Worm (Caenorhabditis elegans) whole organism, L4 larva: ENCODE data around the gene M02D8.5.

Experiments
- F10B5.3 ChIP-seq: sonication (generic microtip); optimal IDR thresholded peaks from 2 replicates; lab custom pipeline; 2016; ENCODE audit warnings: mild to moderate bottlenecking, missing genetic modification characterization, missing compliant biosample characterization
- F26F4.8 ChIP-seq: fragments of 200-800 bp; sonication (Bioruptor generic); conservative IDR thresholded peaks from 2 replicates; pipeline ENCODE4 v1.3.6; 2022; ENCODE audit warnings: missing genetic modification characterization, missing compliant biosample characterization
- F37D6.2 ChIP-seq: sonication (generic microtip); optimal IDR thresholded peaks from 2 replicates; lab custom pipeline; 2016; ENCODE audit warnings: mild to moderate bottlenecking, missing genetic modification characterization, missing compliant biosample characterization
- F44E2.7 ChIP-seq: fragments of 200-800 bp; sonication (Bioruptor generic); IDR thresholded peaks from 2 replicates; pipeline ENCODE4 v2.1.2; 2022; ENCODE audit warnings: missing genetic modification characterization, missing compliant biosample characterization
- F49E8.2 ChIP-seq: sonication (generic microtip); optimal IDR thresholded peaks from 2 replicates; lab custom pipeline; 2016; ENCODE audit warnings: missing compliant biosample characterization, mild to moderate bottlenecking, missing genetic modification characterization, borderline replicate concordance
- R02D3.7 ChIP-seq: fragments of 150-350 bp; sonication (generic microtip); optimal IDR thresholded peaks from 3 replicates; lab custom pipeline; 2014; ENCODE audit warnings: missing biosample characterization, missing genetic modification characterization
- T20F7.1 ChIP-seq: fragments of 200-800 bp; sonication (Bioruptor generic); optimal IDR thresholded peaks from 2 replicates; lab custom pipeline; 2018; ENCODE audit warnings: mild to moderate bottlenecking, missing genetic modification characterization, missing compliant biosample characterization
- Y105C5A.15 ChIP-seq: fragments of 200-800 bp; sonication (Bioruptor generic); IDR thresholded peaks from 2 replicates; pipeline ENCODE4 v1.3.6; 2022; ENCODE audit warnings: missing genetic modification characterization, missing compliant biosample characterization
- Y48G9A.11 ChIP-seq: fragments of 200-800 bp; sonication (Bioruptor generic); IDR thresholded peaks from 2 replicates; pipeline ENCODE4 v1.3.6; 2022; ENCODE audit warnings: missing genetic modification reagents, missing genetic modification characterization, missing compliant biosample characterization
- Y75B8A.6 ChIP-seq: fragments of 200-800 bp; sonication (Bioruptor generic); IDR thresholded peaks from 2 replicates; pipeline ENCODE4 v1.3.6; 2022; ENCODE audit warnings: missing genetic modification reagents, missing genetic modification characterization, missing compliant biosample characterization
- ama-1 ChIP-seq: fragments of 150-350 bp; optimal IDR thresholded peaks from 2 replicates; lab custom pipeline; 2014; ENCODE audit warnings: inconsistent platforms, mixed read lengths
- arid-1 ChIP-seq: fragments of 200-800 bp; sonication (Bioruptor generic); conservative IDR thresholded peaks from 2 replicates; pipeline ENCODE4 v1.3.6; 2022; ENCODE audit warnings: missing genetic modification reagents, missing genetic modification characterization, missing compliant biosample characterization
- attf-4 ChIP-seq: sonication (generic microtip); optimal IDR thresholded peaks from 3 replicates; lab custom pipeline; 2017; ENCODE audit warnings: missing biosample characterization, missing genetic modification characterization
- ceh-28 ChIP-seq: fragments of 150-350 bp; optimal IDR thresholded peaks from 2 replicates; lab custom pipeline; 2014; ENCODE audit warnings: missing biosample characterization, missing genetic modification reagents, missing genetic modification characterization
- ceh-44 ChIP-seq: fragments of 200-800 bp; sonication (Bioruptor generic); IDR thresholded peaks from 2 replicates; pipeline ENCODE4 v1.3.6; 2022; ENCODE audit warnings: missing genetic modification reagents, missing genetic modification characterization, missing compliant biosample characterization
- ctbp-1 ChIP-seq: fragments of 200-800 bp; sonication (Bioruptor generic); IDR thresholded peaks from 2 replicates; pipeline ENCODE4 v1.3.6; 2022; ENCODE audit warnings: missing genetic modification reagents, missing genetic modification characterization, missing compliant biosample characterization
- daf-12 ChIP-seq: fragments of 150-350 bp; optimal IDR thresholded peaks from 2 replicates; lab custom pipeline; 2014; ENCODE audit warnings: missing biosample characterization, missing genetic modification reagents, missing genetic modification characterization
- daf-19 ChIP-seq: fragments of 200-800 bp; sonication (Bioruptor generic); conservative IDR thresholded peaks from 2 replicates; pipeline ENCODE4 v1.3.6; 2022; ENCODE audit warnings: missing genetic modification characterization, missing compliant biosample characterization
- dmd-6 ChIP-seq: fragments of 200-800 bp; sonication (Bioruptor generic); IDR thresholded peaks from 2 replicates; pipeline ENCODE4 v1.3.6; 2022; ENCODE audit warnings: missing genetic modification reagents, missing genetic modification characterization, missing compliant biosample characterization
- dmd-9 ChIP-seq: fragments of 200-800 bp; sonication (Bioruptor generic); IDR thresholded peaks from 2 replicates; pipeline ENCODE4 v1.3.6; 2022; ENCODE audit warnings: missing genetic modification reagents, missing genetic modification characterization, missing compliant biosample characterization
- egl-43 ChIP-seq: fragments of 200-800 bp; sonication (Bioruptor generic); IDR thresholded peaks from 2 replicates; pipeline ENCODE4 v1.3.6; 2022; ENCODE audit warnings: missing genetic modification reagents, missing genetic modification characterization, missing compliant biosample characterization
- fkh-10 ChIP-seq: fragments of 150-350 bp; optimal IDR thresholded peaks from 2 replicates; lab custom pipeline; 2014; ENCODE audit warnings: missing biosample characterization, missing genetic modification reagents, missing genetic modification characterization
- gei-8 ChIP-seq: fragments of 200-800 bp; sonication (Bioruptor generic); optimal IDR thresholded peaks from 2 replicates; lab custom pipeline; 2018; ENCODE audit warnings: mild to moderate bottlenecking, missing genetic modification characterization, missing compliant biosample characterization
- hif-1 ChIP-seq, 2 experiments: sonication (generic microtip); optimal IDR thresholded peaks; 2 replicates each; lab custom pipeline; 2016 to 2017; ENCODE audit warnings: missing compliant biosample characterization in 2 of 2, missing genetic modification characterization in 2 of 2, missing genetic modification reagents in 2 of 2, missing genotype in 2 of 2, mild to moderate bottlenecking in 1 of 2
- hlh-11 ChIP-seq: fragments of 200-800 bp; sonication (Bioruptor generic); optimal IDR thresholded peaks from 2 replicates; lab custom pipeline; 2018; ENCODE audit warnings: mild to moderate bottlenecking, missing genetic modification characterization, missing compliant biosample characterization
- hmg-1.1 ChIP-seq: fragments of 200-800 bp; sonication (Bioruptor generic); IDR thresholded peaks from 2 replicates; pipeline ENCODE4 v1.3.6; 2022; ENCODE audit warnings: missing genetic modification reagents, missing genetic modification characterization, missing compliant biosample characterization
- jun-1 ChIP-seq: fragments of 150-350 bp; optimal IDR thresholded peaks from 2 replicates; lab custom pipeline; 2014; ENCODE audit warnings: missing biosample characterization, missing genetic modification reagents, missing genetic modification characterization
- lim-7 ChIP-seq: fragments of 200-800 bp; sonication (Bioruptor generic); IDR thresholded peaks from 2 replicates; pipeline ENCODE4 v1.3.6; 2022; ENCODE audit warnings: missing genetic modification characterization, missing compliant biosample characterization
- lin-1 ChIP-seq: fragments of 200-800 bp; sonication (Bioruptor generic); IDR thresholded peaks from 2 replicates; pipeline ENCODE4 v1.3.6; 2022; ENCODE audit warnings: missing genetic modification reagents, missing genetic modification characterization, missing compliant biosample characterization
- lin-15B ChIP-seq: fragments of 150-350 bp; sonication (generic microtip); optimal IDR thresholded peaks from 3 replicates; lab custom pipeline; 2014; ENCODE audit warnings: missing biosample characterization, missing genetic modification characterization
- lin-29 ChIP-seq: fragments of 200-800 bp; sonication (Bioruptor generic); IDR thresholded peaks from 2 replicates; pipeline ENCODE4 v1.3.6; 2022; ENCODE audit warnings: missing genetic modification reagents, missing genetic modification characterization, missing compliant biosample characterization
- lin-38 ChIP-seq: fragments of 200-800 bp; sonication (Bioruptor generic); IDR thresholded peaks from 2 replicates; pipeline ENCODE4 v1.3.6; 2022; ENCODE audit warnings: missing genetic modification reagents, missing genetic modification characterization, missing compliant biosample characterization
- madf-5 ChIP-seq, 2 experiments: fragments of 200-800 bp; sonication (Bioruptor generic); IDR thresholded peaks; 2 replicates each; pipeline ENCODE4 v1.3.6; 2022; ENCODE audit warnings: missing compliant biosample characterization in 2 of 2, missing genetic modification characterization in 2 of 2
- mxl-3 ChIP-seq: fragments of 200-800 bp; sonication (Bioruptor generic); optimal IDR thresholded peaks from 2 replicates; lab custom pipeline; 2018; ENCODE audit warnings: mild to moderate bottlenecking, missing genetic modification characterization, missing compliant biosample characterization
- nhr-102 ChIP-seq: sonication (generic microtip); optimal IDR thresholded peaks from 2 replicates; lab custom pipeline; 2016; ENCODE audit warnings: mild to moderate bottlenecking, missing genetic modification characterization, moderate library complexity, missing compliant biosample characterization
- nhr-11 ChIP-seq: fragments of 150-350 bp; optimal IDR thresholded peaks from 2 replicates; lab custom pipeline; 2014; ENCODE audit warnings: missing biosample characterization, missing genetic modification characterization
- nhr-111 ChIP-seq: fragments of 200-800 bp; sonication (Bioruptor generic); optimal IDR thresholded peaks from 2 replicates; lab custom pipeline; 2018; ENCODE audit warnings: mild to moderate bottlenecking, missing genetic modification characterization, missing compliant biosample characterization
- nhr-237 ChIP-seq: sonication (generic microtip); optimal IDR thresholded peaks from 2 replicates; lab custom pipeline; 2017; ENCODE audit warnings: missing biosample characterization, missing genetic modification characterization
- nhr-25 ChIP-seq: sonication (generic microtip); optimal IDR thresholded peaks from 2 replicates; lab custom pipeline; 2017; ENCODE audit warnings: missing genetic modification characterization, mild to moderate bottlenecking, missing compliant biosample characterization, antibody characterized with exemption, moderate library complexity, borderline replicate concordance; ENCODE audit not compliant: insufficient read depth
- nhr-41 ChIP-seq: fragments of 200-800 bp; sonication (Bioruptor generic); IDR thresholded peaks from 2 replicates; pipeline ENCODE4 v1.3.6; 2022; ENCODE audit warnings: missing genetic modification reagents, missing genetic modification characterization, missing compliant biosample characterization
- nhr-77 ChIP-seq: fragments of 150-350 bp; optimal IDR thresholded peaks from 2 replicates; lab custom pipeline; 2014; ENCODE audit warnings: missing biosample characterization, missing genetic modification characterization
- pqm-1 ChIP-seq: sonication (generic microtip); optimal IDR thresholded peaks from 2 replicates; lab custom pipeline; 2017; ENCODE audit warnings: missing biosample characterization, missing genetic modification characterization
- sdz-12 ChIP-seq: fragments of 200-800 bp; sonication (Bioruptor generic); optimal IDR thresholded peaks from 2 replicates; lab custom pipeline; 2018; ENCODE audit warnings: mild to moderate bottlenecking, missing genetic modification characterization, missing compliant biosample characterization
- skn-1 ChIP-seq: fragments of 150-350 bp; optimal IDR thresholded peaks from 2 replicates; lab custom pipeline; 2014; ENCODE audit warnings: missing biosample characterization, missing genetic modification characterization
- snpc-4 ChIP-seq: fragments of 150-350 bp; optimal IDR thresholded peaks from 2 replicates; lab custom pipeline; 2014; ENCODE audit warnings: missing biosample characterization, missing genetic modification characterization
- spr-3 ChIP-seq: fragments of 200-800 bp; sonication (Bioruptor generic); optimal IDR thresholded peaks from 2 replicates; lab custom pipeline; 2018; ENCODE audit warnings: mild to moderate bottlenecking, missing genetic modification characterization, missing compliant biosample characterization
- tag-97 ChIP-seq: fragments of 200-800 bp; sonication (Bioruptor generic); IDR thresholded peaks from 2 replicates; pipeline ENCODE4 v1.3.6; 2022; ENCODE audit warnings: missing genetic modification characterization, missing compliant biosample characterization
- unc-130 ChIP-seq: sonication (generic microtip); optimal IDR thresholded peaks from 2 replicates; lab custom pipeline; 2016; ENCODE audit warnings: missing genetic modification reagents, missing genetic modification characterization, missing compliant biosample characterization
- unc-39 ChIP-seq: sonication (generic microtip); optimal IDR thresholded peaks from 2 replicates; lab custom pipeline; 2017; ENCODE audit warnings: missing biosample characterization, missing genetic modification characterization
- zag-1 ChIP-seq: fragments of 150-350 bp; optimal IDR thresholded peaks from 2 replicates; lab custom pipeline; 2014; ENCODE audit warnings: missing biosample characterization, missing genetic modification characterization
- zip-2 ChIP-seq: fragments of 150-350 bp; optimal IDR thresholded peaks from 2 replicates; lab custom pipeline; 2014; ENCODE audit warnings: missing biosample characterization, missing genetic modification characterization
- ztf-11 ChIP-seq: fragments of 150-350 bp; optimal IDR thresholded peaks from 2 replicates; lab custom pipeline; 2014; ENCODE audit warnings: missing biosample characterization, missing genetic modification characterization
- ztf-7 ChIP-seq: fragments of 150-350 bp; optimal IDR thresholded peaks from 2 replicates; lab custom pipeline; 2014; ENCODE audit warnings: missing biosample characterization, missing genetic modification characterization

Gene M02D8.5

DNA sequence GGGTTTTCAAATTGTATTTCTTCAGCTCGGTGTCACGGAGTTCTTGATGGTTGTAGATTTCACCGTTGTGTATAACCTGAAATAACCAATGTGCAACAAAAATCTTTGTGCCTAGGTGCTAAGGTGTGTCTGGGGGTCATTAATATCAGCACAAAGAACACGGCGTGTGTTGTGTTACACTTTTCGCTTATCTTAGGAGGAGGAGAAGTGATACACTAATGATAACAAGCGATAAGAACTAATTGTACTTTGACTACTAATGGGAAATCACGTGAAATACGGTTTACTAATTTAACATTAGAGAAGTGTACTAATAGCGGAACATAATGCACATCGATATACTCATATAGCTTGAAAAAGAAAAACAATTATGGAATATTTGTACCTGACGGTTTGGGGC is 11.2 kb downstream of the M02D8.5 start (continued):
- no peak for TF ChIP-seq tag-97 (GFP tag; lab: Robert Waterston, UW)
- TF ChIP-seq dmd-6 (GFP tag; lab: Robert Waterston, UW) = peak; percentile 90
- TF ChIP-seq daf-19 (GFP tag; lab: Robert Waterston, UW) = no peak
- peak; percentile 28 for TF ChIP-seq nhr-77
- no peak for TF ChIP-seq ceh-44 (GFP tag; lab: Robert Waterston, UW)
- TF ChIP-seq gei-8 (GFP tag; lab: Kevin White, UChicago) = peak; percentile 17
- TF ChIP-seq ceh-28 (tag; lab: Kevin White, UChicago) = no peak
- peak; percentile 31 for TF ChIP-seq T20F7.1 (GFP tag; lab: Kevin White, UChicago)
- TF ChIP-seq ctbp-1 (GFP tag; lab: Robert Waterston, UW) = no peak
- no peak for TF ChIP-seq R02D3.7 (tag; lab: Kevin White, UChicago)
- no peak for TF ChIP-seq F26F4.8 (GFP tag; lab: Robert Waterston, UW)
- TF ChIP-seq sdz-12 (GFP tag; lab: Kevin White, UChicago) = no peak
- no peak for TF ChIP-seq nhr-111
- TF ChIP-seq ztf-7 (tag; lab: Kevin White, UChicago) = no peak
- TF ChIP-seq ama-1 (lab: Kevin White, UChicago) = no peak
- TF ChIP-seq F37D6.2 (tag; lab: Kevin White, UChicago) = no peak
- TF ChIP-seq lin-38 = no peak
- TF ChIP-seq fkh-10 (GFP tag; lab: Kevin White, UChicago) = no peak
- no peak for TF ChIP-seq nhr-237 (tag; lab: Kevin White, UChicago)
- no peak for TF ChIP-seq Y75B8A.6 (GFP tag; lab: Robert Waterston, UW)
- TF ChIP-seq nhr-25 (tag; lab: Kevin White, UChicago) = no peak
- no peak for TF ChIP-seq arid-1 (GFP tag; lab: Robert Waterston, UW)
- no peak for TF ChIP-seq ztf-11
- TF ChIP-seq nhr-102 (tag; lab: Kevin White, UChicago) = peak; percentile 37
- peak; percentile 80 for TF ChIP-seq hlh-11 (tag; lab: Kevin White, UChicago)
- TF ChIP-seq hif-1 (tag; optimal IDR thresholded peaks at IDR 0.05; lab: Kevin White, UChicago) = no peak
- no peak for TF ChIP-seq unc-39
- no peak for TF ChIP-seq zip-2
- no peak for TF ChIP-seq unc-130 (GFP tag; lab: Kevin White, UChicago)
- TF ChIP-seq Y48G9A.11 = no peak
- TF ChIP-seq mxl-3 = peak; percentile 49
- TF ChIP-seq egl-43 (GFP tag; lab: Robert Waterston, UW) = no peak
- no peak for TF ChIP-seq F49E8.2 (tag; lab: Kevin White, UChicago)
- TF ChIP-seq madf-5 (GFP tag; IDR thresholded peaks at IDR 0.05; lab: Robert Waterston, UW) = no peak
- no peak for TF ChIP-seq F10B5.3 (tag; lab: Kevin White, UChicago)
- TF ChIP-seq daf-12 = no peak
- no peak for TF ChIP-seq Y105C5A.15 (GFP tag; lab: Robert Waterston, UW)
- TF ChIP-seq skn-1 (tag; lab: Kevin White, UChicago) = no peak
- peak; percentile 87 for TF ChIP-seq pqm-1 (tag; lab: Kevin White, UChicago)
- TF ChIP-seq lin-1 (GFP tag; lab: Robert Waterston, UW) = no peak
- no peak for TF ChIP-seq nhr-11 (tag; lab: Kevin White, UChicago)
- TF ChIP-seq lin-15B = no peak
- TF ChIP-seq jun-1 (tag; lab: Kevin White, UChicago) = no peak
- no peak for TF ChIP-seq lin-29
- TF ChIP-seq F44E2.7 (GFP tag; lab: Robert Waterston, UW) = no peak
- no peak for TF ChIP-seq zag-1 (tag; lab: Kevin White, UChicago)
- TF ChIP-seq lim-7 (GFP tag; lab: Robert Waterston, UW) = no peak
- no peak for TF ChIP-seq dmd-9 (GFP tag; lab: Robert Waterston, UW)
- TF ChIP-seq nhr-41 (GFP tag; lab: Robert Waterston, UW) = no peak
- no peak for TF ChIP-seq snpc-4 (tag; lab: Kevin White, UChicago)
- TF ChIP-seq hmg-1.1 (GFP tag; lab: Robert Waterston, UW) = no peak
- TF ChIP-seq spr-3 = no peak
- no peak for TF ChIP-seq attf-4
